Fruit fly (Drosophila melanogaster): Measurements from ENCODE around the gene btsz.

btsz gene

DNA sequence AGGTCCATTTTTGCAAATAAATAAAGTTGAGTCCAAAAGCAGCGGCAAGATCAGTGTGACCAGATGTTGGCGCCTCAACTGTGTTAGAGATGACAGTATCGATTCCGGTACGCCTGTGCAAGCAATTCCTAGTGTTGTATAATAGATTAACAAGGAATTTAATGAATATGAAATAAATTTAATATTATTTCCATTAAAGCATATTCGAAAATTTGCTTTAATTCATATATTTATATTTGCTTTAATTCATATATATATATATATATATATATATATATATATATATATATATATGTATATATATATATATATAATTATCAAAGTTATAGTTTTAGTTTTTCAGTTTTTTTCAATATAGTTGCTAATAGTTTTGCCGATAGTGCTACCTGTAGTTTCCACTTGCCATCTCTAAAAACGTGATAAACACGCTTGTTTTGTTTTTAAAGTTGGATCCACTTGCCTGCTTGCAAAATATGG is 23.0 kb upstream of the btsz start, which contains the start of the genes Nup93-2 and CG3817 (continued):
- TF ChIP-seq hb (GFP tag; IDR thresholded peaks at IDR 0.05; ENCODE audit: partially characterized antibody) (0 out of 3 replicates have a peak, but pooled peaks have one; percentile 52), Hr3 (GFP tag; optimal IDR thresholded peaks at IDR 0.05) (peak; percentile 72), her (GFP tag; optimal IDR thresholded peaks at IDR 0.05) (no peak), CG1233 (GFP tag; optimal IDR thresholded peaks at IDR 0.05) (peak; percentile 54), Med (GFP tag) (peak; percentile 91), CG12942 (GFP tag; optimal IDR thresholded peaks at IDR 0.05) (peak; percentile 17), tap (tag; optimal IDR thresholded peaks at IDR 0.05) (no peak), Side (GFP tag; optimal IDR thresholded peaks at IDR 0.05) (no peak), CG12155 (GFP tag; optimal IDR thresholded peaks at IDR 0.05) (no peak), seq (GFP tag; IDR thresholded peaks at IDR 0.05) (no peak), CG6813 (GFP tag; optimal IDR thresholded peaks at IDR 0.05) (peak; percentile 58), fd96Cb (tag; optimal IDR thresholded peaks at IDR 0.05) (peak; percentile 28), twi (tag; optimal IDR thresholded peaks at IDR 0.05) (peak; percentile 59), CG10267 (tag; optimal IDR thresholded peaks at IDR 0.05) (peak; percentile 86), BtbVII (GFP tag; optimal IDR thresholded peaks at IDR 0.05) (no peak), E2f1 (GFP tag; IDR thresholded peaks at IDR 0.05) (peak; percentile 72), B-H2 (GFP tag; optimal IDR thresholded peaks at IDR 0.05) (peak; percentile 71), Scr (GFP tag; IDR thresholded peaks at IDR 0.05; ENCODE audit: partially characterized antibody) (peak; percentile 81), CG9932 (GFP tag; IDR thresholded peaks at IDR 0.05) (peak; percentile 89), nerfin-2 (GFP tag; IDR thresholded peaks at IDR 0.05; ENCODE audit: partially characterized antibody) (0 out of 2 replicates have a peak, but pooled peaks have one; percentile 48), CG8765 (GFP tag; IDR thresholded peaks at IDR 0.05) (peak; percentile 66; the same call in 1 of the 2 replicates), CG10462 (GFP tag; optimal IDR thresholded peaks at IDR 0.05) (no peak), CG14710 (tag; optimal IDR thresholded peaks at IDR 0.05) (peak; percentile 30), CG13296 (GFP tag; optimal IDR thresholded peaks at IDR 0.05) (peak; percentile 75), Abd-B (GFP tag; optimal IDR thresholded peaks at IDR 0.05) (peak; percentile 92), lmd (GFP tag; IDR thresholded peaks at IDR 0.05) (peak; percentile 71), Atf6 (GFP tag; IDR thresholded peaks at IDR 0.05) (no peak), CG2129 (GFP tag; IDR thresholded peaks at IDR 0.05; ENCODE audit: partially characterized antibody) (peak; percentile 61), Gug (GFP tag; IDR thresholded peaks at IDR 0.05) (peak; percentile 59; the same call in 2 of the 4 replicates), knrl (GFP tag; IDR thresholded peaks at IDR 0.05; ENCODE audit: partially characterized antibody) (peak; percentile 51; the same call in 1 of the 3 replicates), CG9215 (GFP tag; IDR thresholded peaks at IDR 0.05) (peak; percentile 51; the same call in 1 of the 2 replicates), CG8281 (tag; optimal IDR thresholded peaks at IDR 0.05) (peak; percentile 54), row (GFP tag; IDR thresholded peaks at IDR 0.05) (peak; percentile 86), CG4328 (GFP tag; optimal IDR thresholded peaks at IDR 0.05) (peak; percentile 45), CG6272 (GFP tag; IDR thresholded peaks at IDR 0.05) (peak; percentile 81), CG31365 (tag; optimal IDR thresholded peaks at IDR 0.05) (no peak), CG7987 (GFP tag; optimal IDR thresholded peaks at IDR 0.05) (no peak), gcm (GFP tag; optimal IDR thresholded peaks at IDR 0.05) (peak; percentile 36), kah (GFP tag; optimal IDR thresholded peaks at IDR 0.05) (no peak), CG8290 (GFP tag; optimal IDR thresholded peaks at IDR 0.05) (peak; percentile 88), CG8290 (tag; optimal IDR thresholded peaks at IDR 0.05) (peak in 1 of 2 experiments; percentile 49), wdn (GFP tag; IDR thresholded peaks at IDR 0.05) (0 out of 2 replicates have a peak, but pooled peaks have one; percentile 23), ERR (GFP tag; optimal IDR thresholded peaks at IDR 0.05) (no peak), stc (GFP tag; IDR thresholded peaks at IDR 0.05) (no peak), vfl (GFP tag; optimal IDR thresholded peaks at IDR 0.05) (peak; percentile 44), cad (GFP tag; optimal IDR thresholded peaks at IDR 0.05) (no peak), nom (GFP tag; optimal IDR thresholded peaks at IDR 0.05) (no peak), Sry-δ (GFP tag; optimal IDR thresholded peaks at IDR 0.05) (peak; percentile 76), zfh2 (GFP tag; optimal IDR thresholded peaks at IDR 0.05) (peak; percentile 59), CTCF (GFP tag; optimal IDR thresholded peaks at IDR 0.05) (no peak), fu2 (GFP tag; optimal IDR thresholded peaks at IDR 0.05) (no peak)
